Worm (Caenorhabditis elegans) whole organism, L4/young adult: ENCODE results near the gene ins-13.

Source experiments
- W03F9.2 ChIP-seq: fragments of 150-350 bp; optimal IDR thresholded peaks from 2 replicates; lab custom pipeline; 2014; ENCODE audit warnings: missing biosample characterization, missing genetic modification characterization
- dao-5 ChIP-seq: sonication (generic microtip); optimal IDR thresholded peaks from 2 replicates; lab custom pipeline; 2016; ENCODE audit warnings: missing genotype, missing genetic modification characterization, moderate library complexity, missing compliant biosample characterization
- him-1 ChIP-seq: sonication (generic microtip); optimal IDR thresholded peaks from 2 replicates; lab custom pipeline; 2016; ENCODE audit warnings: missing genotype, missing genetic modification reagents, missing genetic modification characterization, missing compliant biosample characterization

- TF ChIP-seq him-1 (tag; lab: Kevin White, UChicago), result no peak
- no peak for TF ChIP-seq W03F9.2 (tag; lab: Kevin White, UChicago)
- no peak for TF ChIP-seq dao-5 (tag; lab: Kevin White, UChicago)
These were observed 22.0 kb downstream of the ins-13 start, which contains the start of gene ZK177.11 for ce11 chrII:5522637-5523036.
